Worm (Caenorhabditis elegans) whole organism, young adult: ENCODE data around the gene C52E4.7.
A peak's percentile ranks its signal among the peaks of the same experiment; 100 is the strongest.

ENCODE experiments used
- B0019.2 ChIP-seq: fragments of 200-800 bp; sonication (Bioruptor generic); conservative IDR thresholded peaks from 2 replicates; pipeline ENCODE4 v1.3.6; 2022; ENCODE audit warnings: missing genetic modification reagents, missing genetic modification characterization, missing compliant biosample characterization
- C06A6.2 ChIP-seq: fragments of 200-800 bp; sonication (Bioruptor generic); conservative IDR thresholded peaks from 2 replicates; pipeline ENCODE4 v1.3.6; 2022; ENCODE audit warnings: missing genetic modification characterization, missing compliant biosample characterization
- F10E7.11 ChIP-seq: sonication (generic microtip); optimal IDR thresholded peaks from 2 replicates; lab custom pipeline; 2017; ENCODE audit warnings: mild to moderate bottlenecking, missing genetic modification characterization, moderate library complexity, missing compliant biosample characterization
- F23B12.7 ChIP-seq: sonication (generic microtip); optimal IDR thresholded peaks from 2 replicates; lab custom pipeline; 2017; ENCODE audit warnings: missing genetic modification characterization, mild to moderate bottlenecking, missing compliant biosample characterization, antibody characterized with exemption, moderate library complexity; ENCODE audit not compliant: insufficient read depth
- F33H1.4 ChIP-seq: fragments of 200-800 bp; sonication (Bioruptor generic); IDR thresholded peaks from 2 replicates; pipeline ENCODE4 v1.3.6; 2022; ENCODE audit warnings: missing genetic modification reagents, missing genetic modification characterization, missing compliant biosample characterization
- F57C9.4 ChIP-seq: sonication (generic microtip); optimal IDR thresholded peaks from 2 replicates; lab custom pipeline; 2017; ENCODE audit warnings: mild to moderate bottlenecking, missing genetic modification characterization, missing compliant biosample characterization
- K12H6.12 ChIP-seq: fragments of 200-800 bp; sonication (Bioruptor generic); optimal IDR thresholded peaks from 2 replicates; lab custom pipeline; 2018; ENCODE audit warnings: mild to moderate bottlenecking, missing genetic modification characterization, missing compliant biosample characterization
- Y79H2A.3 ChIP-seq: fragments of 200-800 bp; sonication (Bioruptor generic); conservative IDR thresholded peaks from 2 replicates; pipeline ENCODE4 v1.3.6; 2022; ENCODE audit warnings: missing genetic modification reagents, missing genetic modification characterization, missing compliant biosample characterization
- ZK185.1 ChIP-seq: sonication (generic microtip); optimal IDR thresholded peaks from 2 replicates; lab custom pipeline; 2016; ENCODE audit warnings: mild to moderate bottlenecking, missing genetic modification characterization, missing compliant biosample characterization; ENCODE audit not compliant: poor library complexity, severe bottlenecking
- aptf-3 ChIP-seq: fragments of 200-800 bp; sonication (Bioruptor generic); IDR thresholded peaks from 2 replicates; pipeline ENCODE4 v1.3.6; 2022; ENCODE audit warnings: missing genetic modification characterization, missing compliant biosample characterization
- attf-6 ChIP-seq: fragments of 200-800 bp; sonication (Bioruptor generic); IDR thresholded peaks from 2 replicates; pipeline ENCODE4 v1.3.6; 2022; ENCODE audit warnings: missing genetic modification reagents, missing genetic modification characterization, missing compliant biosample characterization
- bed-2 ChIP-seq: fragments of 200-800 bp; sonication (Bioruptor generic); IDR thresholded peaks from 2 replicates; pipeline ENCODE4 v1.3.6; 2022; ENCODE audit warnings: missing genetic modification reagents, missing genetic modification characterization, missing compliant biosample characterization
- ceh-40 ChIP-seq: fragments of 200-800 bp; sonication (Bioruptor generic); IDR thresholded peaks from 2 replicates; pipeline ENCODE4 v1.3.6; 2022; ENCODE audit warnings: missing genetic modification characterization, missing compliant biosample characterization
- dox-1 ChIP-seq: fragments of 200-800 bp; sonication (Bioruptor generic); IDR thresholded peaks from 2 replicates; pipeline ENCODE4 v1.3.6; 2022; ENCODE audit warnings: missing genetic modification reagents, missing genetic modification characterization, missing compliant biosample characterization
- dpff-1 ChIP-seq: sonication (generic microtip); optimal IDR thresholded peaks from 2 replicates; lab custom pipeline; 2017; ENCODE audit warnings: mild to moderate bottlenecking, missing genetic modification characterization, missing compliant biosample characterization
- efl-1 ChIP-seq: fragments of 150-350 bp; optimal IDR thresholded peaks from 2 replicates; lab custom pipeline; 2014; ENCODE audit warnings: missing biosample characterization, missing genetic modification reagents, missing genetic modification characterization
- egl-44 ChIP-seq: fragments of 200-800 bp; sonication (Bioruptor generic); IDR thresholded peaks from 2 replicates; pipeline ENCODE4 v1.3.6; 2022; ENCODE audit warnings: missing genetic modification reagents, missing genetic modification characterization, missing compliant biosample characterization
- egrh-3 ChIP-seq: fragments of 200-800 bp; sonication (Bioruptor generic); IDR thresholded peaks from 2 replicates; pipeline ENCODE4 v1.3.6; 2022; ENCODE audit warnings: missing genetic modification reagents, missing genetic modification characterization, missing compliant biosample characterization
- ets-4 ChIP-seq: fragments of 200-800 bp; sonication (Bioruptor generic); optimal IDR thresholded peaks from 2 replicates; lab custom pipeline; 2018; ENCODE audit warnings: mild to moderate bottlenecking, missing genetic modification characterization, missing compliant biosample characterization
- hlh-12 ChIP-seq: sonication (generic microtip); optimal IDR thresholded peaks from 2 replicates; lab custom pipeline; 2016; ENCODE audit warnings: missing genetic modification characterization, missing compliant biosample characterization
- hmg-20 ChIP-seq: fragments of 200-800 bp; sonication (Bioruptor generic); IDR thresholded peaks from 2 replicates; pipeline ENCODE4 v1.3.6; 2022; ENCODE audit warnings: missing genetic modification reagents, missing genetic modification characterization, missing compliant biosample characterization
- let-526 ChIP-seq: fragments of 200-800 bp; sonication (Bioruptor generic); IDR thresholded peaks from 2 replicates; pipeline ENCODE4 v1.3.6; 2022; ENCODE audit warnings: missing genetic modification reagents, missing genetic modification characterization, missing compliant biosample characterization
- let-607 ChIP-seq, 2 experiments: fragments of 200-800 bp in 1 of 2; sonication (Bioruptor generic) in 1 of 2; sonication (generic microtip) in 1 of 2; optimal IDR thresholded peaks; 2 replicates each; lab custom pipeline; 2016 to 2018; ENCODE audit warnings: mild to moderate bottlenecking in 2 of 2, missing compliant biosample characterization in 2 of 2, missing genetic modification characterization in 2 of 2, moderate library complexity in 2 of 2, missing genotype in 1 of 2
- lin-54 ChIP-seq: fragments of 200-800 bp; sonication (Bioruptor generic); optimal IDR thresholded peaks from 2 replicates; lab custom pipeline; 2018; ENCODE audit warnings: mild to moderate bottlenecking, missing genetic modification characterization, missing compliant biosample characterization
- lsy-27 ChIP-seq: sonication (generic microtip); optimal IDR thresholded peaks from 2 replicates; lab custom pipeline; 2017; ENCODE audit warnings: missing genetic modification characterization, mild to moderate bottlenecking, missing compliant biosample characterization, antibody characterized with exemption, missing genotype, borderline replicate concordance; ENCODE audit not compliant: insufficient read depth
- madf-6 ChIP-seq: fragments of 200-800 bp; sonication (Bioruptor generic); IDR thresholded peaks from 2 replicates; pipeline ENCODE4 v1.3.6; 2022; ENCODE audit warnings: missing genetic modification reagents, missing genetic modification characterization, missing compliant biosample characterization
- madf-8 ChIP-seq: fragments of 200-800 bp; sonication (Bioruptor generic); conservative IDR thresholded peaks from 2 replicates; pipeline ENCODE4 v1.3.6; 2022; ENCODE audit warnings: missing genetic modification reagents, missing genetic modification characterization, missing compliant biosample characterization
- nfya-2 ChIP-seq: fragments of 200-800 bp; sonication (Bioruptor generic); IDR thresholded peaks from 2 replicates; pipeline ENCODE4 v1.3.6; 2022; ENCODE audit warnings: missing genetic modification reagents, missing genetic modification characterization, missing compliant biosample characterization
- nfyb-1 ChIP-seq: fragments of 200-800 bp; sonication (Bioruptor generic); IDR thresholded peaks from 2 replicates; pipeline ENCODE4 v1.3.6; 2022; ENCODE audit warnings: missing genetic modification reagents, missing genetic modification characterization, missing compliant biosample characterization
- nhr-27 ChIP-seq: fragments of 200-800 bp; sonication (Bioruptor generic); optimal IDR thresholded peaks from 2 replicates; lab custom pipeline; 2018; ENCODE audit warnings: mild to moderate bottlenecking, missing genetic modification characterization, moderate library complexity, missing compliant biosample characterization
- nhr-80 ChIP-seq: sonication (generic microtip); optimal IDR thresholded peaks from 2 replicates; lab custom pipeline; 2016; ENCODE audit warnings: missing genetic modification characterization, missing compliant biosample characterization
- pbrm-1 ChIP-seq: fragments of 200-800 bp; sonication (Bioruptor generic); IDR thresholded peaks from 2 replicates; pipeline ENCODE4 v1.3.6; 2022; ENCODE audit warnings: missing genetic modification reagents, missing genetic modification characterization, missing compliant biosample characterization
- rec-8 ChIP-seq, 2 experiments: sonication (generic microtip); optimal IDR thresholded peaks; 2 replicates each; lab custom pipeline; 2016; ENCODE audit warnings: mild to moderate bottlenecking in 2 of 2, missing genetic modification characterization in 2 of 2, missing genetic modification reagents in 2 of 2, missing genotype in 2 of 2, missing biosample characterization in 1 of 2, missing compliant biosample characterization in 1 of 2, moderate library complexity in 1 of 2
- rpc-1 ChIP-seq, 2 experiments: fragments of 150-350 bp in 1 of 2; sonication (generic microtip) in 1 of 2; optimal IDR thresholded peaks; 2 replicates each; lab custom pipeline; 2014 to 2018; ENCODE audit warnings: missing biosample characterization in 1 of 2, missing genetic modification characterization in 1 of 2, missing genetic modification reagents in 1 of 2, missing genotype in 1 of 2
- snpc-4 ChIP-seq, 5 experiments: fragments of 150-350 bp in 1 of 5; sonication (generic microtip) in 4 of 5; optimal IDR thresholded peaks; 2 replicates each; lab custom pipeline; 2014 to 2018; ENCODE audit warnings: missing genetic modification characterization in 5 of 5, missing biosample characterization in 3 of 5, antibody characterized with exemption in 2 of 5, mild to moderate bottlenecking in 2 of 5, missing compliant biosample characterization in 2 of 5, missing genotype in 2 of 5, moderate library complexity in 2 of 5, missing genetic modification reagents in 1 of 5
- sptf-2 ChIP-seq: fragments of 200-800 bp; sonication (Bioruptor generic); optimal IDR thresholded peaks from 2 replicates; lab custom pipeline; 2018; ENCODE audit warnings: mild to moderate bottlenecking, missing genetic modification characterization, missing compliant biosample characterization
- tbp1 ChIP-seq: fragments of 200-800 bp; sonication (Bioruptor generic); optimal IDR thresholded peaks from 2 replicates; lab custom pipeline; 2018; ENCODE audit warnings: mild to moderate bottlenecking, missing genetic modification characterization, missing compliant biosample characterization
- zim-3 ChIP-seq: sonication (generic microtip); optimal IDR thresholded peaks from 2 replicates; lab custom pipeline; 2017; ENCODE audit warnings: mild to moderate bottlenecking, missing genetic modification characterization, moderate library complexity, missing compliant biosample characterization
- ztf-22 ChIP-seq: fragments of 200-800 bp; sonication (Bioruptor generic); optimal IDR thresholded peaks from 2 replicates; lab custom pipeline; 2018; ENCODE audit warnings: mild to moderate bottlenecking, missing genetic modification characterization, moderate library complexity, missing compliant biosample characterization

The C52E4.7 gene

ce11 chrV:11960831-11961190, 33.3 kb upstream of the C52E4.7 start:
- TF ChIP-seq nhr-27 (tag; lab: Kevin White, UChicago) = no peak
- TF ChIP-seq nfyb-1 = no peak
- no peak for TF ChIP-seq F23B12.7 (tag; lab: Kevin White, UChicago)
- TF ChIP-seq lsy-27 (tag; lab: Kevin White, UChicago) = no peak
- no peak for TF ChIP-seq bed-2
- no peak for TF ChIP-seq sptf-2
- no peak for TF ChIP-seq nfya-2 (GFP tag; lab: Robert Waterston, UW)
- TF ChIP-seq F57C9.4 (tag; lab: Kevin White, UChicago) = no peak
- no peak for TF ChIP-seq let-526 (GFP tag; lab: Robert Waterston, UW)
- TF ChIP-seq lin-54 = no peak
- no peak for TF ChIP-seq Y79H2A.3 (GFP tag; lab: Robert Waterston, UW)
- no peak for TF ChIP-seq pbrm-1 (GFP tag; lab: Robert Waterston, UW)
- no peak for TF ChIP-seq hlh-12 (tag; lab: Kevin White, UChicago)
- no peak for TF ChIP-seq K12H6.12 (tag; lab: Kevin White, UChicago)
- no peak for TF ChIP-seq dox-1 (GFP tag; lab: Robert Waterston, UW)
- TF ChIP-seq ZK185.1 = no peak
- no peak for TF ChIP-seq rpc-1 (optimal IDR thresholded peaks at IDR 0.05; lab: Kevin White, UChicago)
- TF ChIP-seq rpc-1 (tag; optimal IDR thresholded peaks at IDR 0.05; lab: Kevin White, UChicago) = no peak
- TF ChIP-seq attf-6 = no peak
- no peak for TF ChIP-seq tbp1 (GFP tag; lab: Kevin White, UChicago)
- no peak for TF ChIP-seq let-607 (tag; optimal IDR thresholded peaks at IDR 0.05; lab: Kevin White, UChicago)

- TF ChIP-seq hmg-20 (no peak), F33H1.4 (GFP tag; lab: Robert Waterston, UW) (no peak), egrh-3 (GFP tag; lab: Robert Waterston, UW) (no peak), C06A6.2 (GFP tag; lab: Robert Waterston, UW) (no peak), ceh-40 (no peak), dox-1 (GFP tag; lab: Robert Waterston, UW) (no peak), ets-4 (GFP tag; lab: Kevin White, UChicago) (no peak)
These were observed 29.4 kb upstream of the C52E4.7 start, which contains the start of gene F58H1.7 for ce11 chrV:11964723-11965122. Gene F58H1.7, minus strand, starts transcription at chrV:11964823.

ce11 chrV:11975233-11975632, 18.9 kb upstream of the C52E4.7 start, which contains the start of gene cpr-1:
Gene cpr-1, plus strand, starts transcription at chrV:11975551.
- TF ChIP-seq B0019.2 (GFP tag; lab: Robert Waterston, UW) (no peak), snpc-4 (GFP tag; optimal IDR thresholded peaks at IDR 0.05; lab: Kevin White, UChicago) (no peak), snpc-4 (tag; optimal IDR thresholded peaks at IDR 0.05; lab: Kevin White, UChicago) (peak in 1 of 4 experiments; percentile 25), madf-6 (GFP tag; lab: Robert Waterston, UW) (no peak), F23B12.7 (tag; lab: Kevin White, UChicago) (no peak), rec-8 (tag; optimal IDR thresholded peaks at IDR 0.05; lab: Kevin White, UChicago) (no peak), ets-4 (GFP tag; lab: Kevin White, UChicago) (peak; percentile 87), let-607 (tag; optimal IDR thresholded peaks at IDR 0.05; lab: Kevin White, UChicago) (no peak), F10E7.11 (tag; lab: Kevin White, UChicago) (no peak), dpff-1 (tag; lab: Kevin White, UChicago) (no peak), egl-44 (GFP tag; lab: Robert Waterston, UW) (no peak), madf-8 (no peak), nhr-80 (tag; lab: Kevin White, UChicago) (peak; percentile 93), zim-3 (tag; lab: Kevin White, UChicago) (no peak), aptf-3 (GFP tag; lab: Robert Waterston, UW) (no peak), ztf-22 (GFP tag; lab: Kevin White, UChicago) (peak; percentile 59), efl-1 (GFP tag; lab: Kevin White, UChicago) (no peak)
